Worm (Caenorhabditis elegans): Measurements from ENCODE around the gene ugt-36.

The ugt-36 gene

DNA sequence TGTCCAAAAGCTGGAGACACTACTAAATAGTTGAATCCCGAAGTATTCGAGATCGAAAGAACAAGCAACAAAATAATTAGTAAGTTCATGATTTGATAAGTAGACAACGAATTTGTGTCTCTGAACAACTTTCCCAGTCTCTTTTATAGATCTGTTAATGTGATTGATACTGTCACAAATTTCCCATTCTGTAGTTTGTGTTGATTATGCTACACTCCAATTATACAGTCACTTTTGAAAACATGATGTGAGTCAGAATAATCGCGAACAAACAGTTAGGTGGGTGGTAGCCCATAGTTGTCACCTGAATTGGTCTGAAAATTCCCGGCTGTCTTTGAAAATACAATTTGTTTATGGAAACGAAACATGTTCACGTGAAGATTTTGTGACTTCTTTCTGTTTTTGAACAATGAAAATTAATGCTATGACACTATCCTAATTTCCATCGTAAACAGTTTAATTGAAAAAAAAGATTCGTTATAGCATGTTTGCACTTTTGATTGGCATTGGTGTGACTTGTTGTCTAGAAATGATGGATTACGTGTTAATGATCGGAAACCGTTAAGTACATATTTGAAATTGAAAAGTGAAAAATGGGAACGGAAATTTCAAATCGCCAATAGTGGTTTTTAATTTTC lies 3.2 kb upstream of the ugt-36 start, which contains the start of gene ugt-41:
TSS of gene ugt-41 (minus strand) at position 119 of the 638 bp plus-strand sequence.
- TF ChIP-seq unc-98 (GFP tag; IDR thresholded peaks at IDR 0.05) = no peak
- no peak for TF ChIP-seq mdl-1 (tag; optimal IDR thresholded peaks at IDR 0.05)
- peak; percentile 4 for TF ChIP-seq nhr-71 (tag; optimal IDR thresholded peaks at IDR 0.05)
- TF ChIP-seq elt-3 (tag; optimal IDR thresholded peaks at IDR 0.05) = peak in 1 of 6 experiments; percentile 4
- TF ChIP-seq nhr-20 (tag; optimal IDR thresholded peaks at IDR 0.05) = peak; percentile 39
- TF ChIP-seq nhr-85 (tag) = peak; percentile 52
- TF ChIP-seq nhr-19 (GFP tag; conservative IDR thresholded peaks at IDR 0.05) = 0 out of 2 replicates have a peak, but pooled peaks have one; percentile 4
- TF ChIP-seq lin-14 (GFP tag; optimal IDR thresholded peaks at IDR 0.05) = peak; percentile 22
- TF ChIP-seq ceh-8 (GFP tag; optimal IDR thresholded peaks at IDR 0.05) = no peak

DNA sequence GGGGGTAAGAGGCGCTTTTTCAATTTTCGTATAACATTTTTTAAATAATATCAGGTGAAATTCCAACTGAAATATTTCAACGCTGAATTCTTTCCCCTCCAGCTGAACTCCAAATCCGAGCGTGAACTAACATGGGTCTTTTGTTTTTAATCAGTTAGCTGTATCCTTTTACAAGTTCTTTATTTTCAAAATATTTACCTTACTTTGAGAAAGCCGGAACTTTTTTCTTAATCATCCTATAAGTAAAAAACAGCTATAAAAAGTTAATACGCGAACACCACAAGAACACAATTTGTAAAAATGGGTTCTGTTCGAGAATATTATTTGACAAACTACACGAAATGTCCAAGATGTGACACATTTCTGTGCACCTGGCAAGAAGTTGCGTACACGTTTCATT lies 2.6 kb upstream of the ugt-36 start, which contains the start of gene srh-83:
TSS of gene srh-83 (plus strand) at position 301 of the 400 bp plus-strand sequence.
- TF ChIP-seq nhr-84 (tag; optimal IDR thresholded peaks at IDR 0.05) (no peak), nhr-237 (tag; optimal IDR thresholded peaks at IDR 0.05) (no peak), swsn-7 (tag; optimal IDR thresholded peaks at IDR 0.05) (no peak), C34B4.2 (tag; optimal IDR thresholded peaks at IDR 0.05) (no peak), ceh-63 (GFP tag; optimal IDR thresholded peaks at IDR 0.05) (no peak), aly-2 (tag; optimal IDR thresholded peaks at IDR 0.05) (no peak)

DNA sequence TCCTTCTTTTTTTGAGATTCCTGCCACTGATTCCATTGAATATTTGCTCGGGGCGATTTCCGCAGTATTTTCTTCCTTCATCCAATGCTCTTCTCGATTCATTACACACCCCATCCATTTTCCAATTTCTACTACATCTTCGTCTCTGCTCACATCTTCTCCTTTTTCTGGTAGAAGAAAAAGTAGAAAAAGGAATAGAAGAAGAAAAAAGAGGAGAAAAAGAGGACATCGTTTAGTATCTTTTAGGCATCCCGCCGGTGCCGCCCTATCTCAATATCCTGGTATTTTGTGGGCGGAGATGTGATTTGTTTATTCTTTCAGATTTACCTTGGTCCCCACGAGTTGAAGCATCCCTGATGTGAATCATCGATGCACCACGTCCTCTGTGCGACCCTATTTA lies 8.4 kb downstream of the ugt-36 start, which contains the start of gene lgc-39:
TSS of gene lgc-39 (plus strand) at position 301 of the 400 bp plus-strand sequence.
- no peak for TF ChIP-seq nhr-47 (tag; optimal IDR thresholded peaks at IDR 0.05)
- TF ChIP-seq nhr-19 (GFP tag; conservative IDR thresholded peaks at IDR 0.05) = no peak
- no peak for TF ChIP-seq sptf-1 (tag; optimal IDR thresholded peaks at IDR 0.05)
- no peak for TF ChIP-seq unc-130 (tag; optimal IDR thresholded peaks at IDR 0.05)

ce11 chrV:7178843-7179242 lies 12.0 kb downstream of the ugt-36 start, which contains the start of gene cpsf-2:
cpsf-2 (plus strand) TSS chrV:7179172.
- TF ChIP-seq lsy-2 (tag; optimal IDR thresholded peaks at IDR 0.05) (peak; percentile 14 to 63), dpl-1 (GFP tag; optimal IDR thresholded peaks at IDR 0.05) (peak in 2 of 3 experiments; percentile 28 to 55), lin-35 (GFP tag; optimal IDR thresholded peaks at IDR 0.05) (peak in 1 of 2 experiments; percentile 36), snu-23 (GFP tag; optimal IDR thresholded peaks at IDR 0.05) (peak; percentile 2), zip-4 (GFP tag; optimal IDR thresholded peaks at IDR 0.05) (no peak), tbx-2 (tag; optimal IDR thresholded peaks at IDR 0.05) (peak; percentile 5), unc-98 (GFP tag; IDR thresholded peaks at IDR 0.05) (no peak), ztf-11 (tag; optimal IDR thresholded peaks at IDR 0.05) (no peak), lin-39 (tag; optimal IDR thresholded peaks at IDR 0.05) (no peak), F16B12.6 (tag; optimal IDR thresholded peaks at IDR 0.05) (peak; percentile 80), efl-1 (optimal IDR thresholded peaks at IDR 0.05) (peak; percentile 32 to 37), efl-1 (GFP tag; optimal IDR thresholded peaks at IDR 0.05 in 1 of 2) (peak; percentile 7 to 50), fkh-10 (GFP tag; optimal IDR thresholded peaks at IDR 0.05) (no peak)

- no peak for TF ChIP-seq ces-1 (GFP tag; optimal IDR thresholded peaks at IDR 0.05)
- no peak for TF ChIP-seq dsc-1 (tag; optimal IDR thresholded peaks at IDR 0.05)
- TF ChIP-seq unc-30 (tag; optimal IDR thresholded peaks at IDR 0.05) = no peak
- TF ChIP-seq lin-15B (tag; optimal IDR thresholded peaks at IDR 0.05) = no peak
- no peak for TF ChIP-seq lin-35 (GFP tag; optimal IDR thresholded peaks at IDR 0.05)
- TF ChIP-seq nhr-28 (tag; optimal IDR thresholded peaks at IDR 0.05) = no peak
- no peak for TF ChIP-seq ama-1 (optimal IDR thresholded peaks at IDR 0.05)
- TF ChIP-seq mab-9 (GFP tag; IDR thresholded peaks at IDR 0.05) = no peak
- TF ChIP-seq hlh-4 (tag; optimal IDR thresholded peaks at IDR 0.05) = no peak
- TF ChIP-seq mdl-1 (tag; optimal IDR thresholded peaks at IDR 0.05) = no peak
- TF ChIP-seq ceh-90 (tag; optimal IDR thresholded peaks at IDR 0.05) = no peak
- TF ChIP-seq swsn-7 (tag; optimal IDR thresholded peaks at IDR 0.05) = no peak
- no peak for TF ChIP-seq ceh-82 (tag; optimal IDR thresholded peaks at IDR 0.05)
- TF ChIP-seq pqm-1 (tag; optimal IDR thresholded peaks at IDR 0.05) = no peak
- TF ChIP-seq blmp-1 (tag; optimal IDR thresholded peaks at IDR 0.05) = no peak
- no peak for TF ChIP-seq C16A3.4 (tag; optimal IDR thresholded peaks at IDR 0.05)
- no peak for TF ChIP-seq efl-1 (optimal IDR thresholded peaks at IDR 0.05)
- no peak for TF ChIP-seq efl-1 (GFP tag; optimal IDR thresholded peaks at IDR 0.05 in 1 of 2)
Measured at ce11 chrV:7184549-7184948, 17.7 kb downstream of the ugt-36 start, which contains the start of gene pitr-5. pitr-5 (plus strand) TSS chrV:7184849.
